Worm (Caenorhabditis elegans): Measurements from ENCODE around the gene R02D5.8.
A peak's percentile ranks its signal among the peaks of the same experiment; 100 is the strongest.

The R02D5.8 gene

DNA sequence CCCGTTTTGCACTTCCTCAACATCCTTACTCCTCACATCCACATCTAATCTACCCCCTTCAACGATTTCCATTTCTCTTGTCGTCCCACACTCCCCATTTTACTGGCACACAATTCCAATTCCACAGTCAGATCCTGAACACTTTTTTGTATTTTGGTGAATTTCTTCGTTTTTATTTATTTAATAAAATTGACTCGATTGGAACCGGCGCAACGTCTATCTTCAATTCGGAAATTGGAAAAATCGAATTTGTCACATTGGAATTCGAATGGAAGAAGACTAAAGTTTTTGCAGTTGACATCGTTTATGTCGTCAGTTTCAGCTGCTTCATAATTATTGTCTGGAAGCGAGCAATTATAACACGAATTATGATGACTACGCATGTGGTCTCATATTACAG lies 8.0 kb upstream of the R02D5.8 start:
- TF ChIP-seq aly-2 (tag; optimal IDR thresholded peaks at IDR 0.05) (no peak), unc-62 (GFP tag; optimal IDR thresholded peaks at IDR 0.05) (no peak), peb-1 (tag; optimal IDR thresholded peaks at IDR 0.05) (no peak), sem-4 (tag; optimal IDR thresholded peaks at IDR 0.05) (no peak), nhr-237 (tag; optimal IDR thresholded peaks at IDR 0.05) (no peak), alr-1 (tag; optimal IDR thresholded peaks at IDR 0.05) (no peak), nhr-77 (tag; optimal IDR thresholded peaks at IDR 0.05) (no peak), crh-2 (tag; optimal IDR thresholded peaks at IDR 0.05) (no peak), F13H6.1 (tag; optimal IDR thresholded peaks at IDR 0.05) (no peak), ztf-1 (GFP tag; conservative IDR thresholded peaks at IDR 0.05) (no peak), nhr-10 (tag; optimal IDR thresholded peaks at IDR 0.05) (no peak), unc-55 (GFP tag; optimal IDR thresholded peaks at IDR 0.05) (no peak), mbf-1 (tag; optimal IDR thresholded peaks at IDR 0.05) (no peak), ama-1 (optimal IDR thresholded peaks at IDR 0.05) (no peak), snpc-4 (tag; optimal IDR thresholded peaks at IDR 0.05) (no peak)

DNA sequence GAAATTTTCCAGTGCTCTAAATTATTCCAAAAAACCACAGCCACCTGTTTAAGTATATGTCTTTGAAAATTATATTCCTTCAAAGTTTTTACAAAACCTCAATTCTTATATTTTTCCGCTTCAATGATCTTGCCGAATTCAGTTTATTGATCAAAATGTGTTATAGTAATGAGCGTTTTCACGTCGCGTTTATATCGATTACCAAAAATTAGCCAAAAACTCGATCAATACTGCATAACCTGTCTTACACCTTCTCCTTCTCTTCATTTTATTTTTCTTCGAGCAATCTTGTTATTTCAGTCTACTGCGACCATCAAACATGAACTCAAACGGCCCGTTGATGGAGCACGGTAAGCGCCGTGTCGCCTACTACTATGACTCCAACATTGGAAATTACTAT lies 5.9 kb upstream of the R02D5.8 start, which contains the start of gene hda-1:
TSS of gene hda-1 (plus strand) at position 301 of the 400 bp plus-strand sequence.
- no peak for TF ChIP-seq alr-1 (tag; optimal IDR thresholded peaks at IDR 0.05)
- TF ChIP-seq crh-2 (tag; optimal IDR thresholded peaks at IDR 0.05) = no peak
- TF ChIP-seq sem-4 (tag; optimal IDR thresholded peaks at IDR 0.05) = no peak
- TF ChIP-seq C34F6.9 (tag; optimal IDR thresholded peaks at IDR 0.05) = no peak
- no peak for TF ChIP-seq gmeb-1 (tag; optimal IDR thresholded peaks at IDR 0.05)
- TF ChIP-seq dmd-4 (tag; optimal IDR thresholded peaks at IDR 0.05) = no peak
- no peak for TF ChIP-seq nhr-237 (tag; optimal IDR thresholded peaks at IDR 0.05)
- TF ChIP-seq unc-39 (tag; optimal IDR thresholded peaks at IDR 0.05) = no peak
- TF ChIP-seq F13H6.1 (tag; optimal IDR thresholded peaks at IDR 0.05) = no peak
- no peak for TF ChIP-seq ama-1 (optimal IDR thresholded peaks at IDR 0.05)
- no peak for TF ChIP-seq lsy-2 (tag; optimal IDR thresholded peaks at IDR 0.05)
- TF ChIP-seq zag-1 (tag; optimal IDR thresholded peaks at IDR 0.05) = no peak
- no peak for TF ChIP-seq mdl-1 (tag; optimal IDR thresholded peaks at IDR 0.05)
- no peak for TF ChIP-seq peb-1 (tag; optimal IDR thresholded peaks at IDR 0.05)

DNA sequence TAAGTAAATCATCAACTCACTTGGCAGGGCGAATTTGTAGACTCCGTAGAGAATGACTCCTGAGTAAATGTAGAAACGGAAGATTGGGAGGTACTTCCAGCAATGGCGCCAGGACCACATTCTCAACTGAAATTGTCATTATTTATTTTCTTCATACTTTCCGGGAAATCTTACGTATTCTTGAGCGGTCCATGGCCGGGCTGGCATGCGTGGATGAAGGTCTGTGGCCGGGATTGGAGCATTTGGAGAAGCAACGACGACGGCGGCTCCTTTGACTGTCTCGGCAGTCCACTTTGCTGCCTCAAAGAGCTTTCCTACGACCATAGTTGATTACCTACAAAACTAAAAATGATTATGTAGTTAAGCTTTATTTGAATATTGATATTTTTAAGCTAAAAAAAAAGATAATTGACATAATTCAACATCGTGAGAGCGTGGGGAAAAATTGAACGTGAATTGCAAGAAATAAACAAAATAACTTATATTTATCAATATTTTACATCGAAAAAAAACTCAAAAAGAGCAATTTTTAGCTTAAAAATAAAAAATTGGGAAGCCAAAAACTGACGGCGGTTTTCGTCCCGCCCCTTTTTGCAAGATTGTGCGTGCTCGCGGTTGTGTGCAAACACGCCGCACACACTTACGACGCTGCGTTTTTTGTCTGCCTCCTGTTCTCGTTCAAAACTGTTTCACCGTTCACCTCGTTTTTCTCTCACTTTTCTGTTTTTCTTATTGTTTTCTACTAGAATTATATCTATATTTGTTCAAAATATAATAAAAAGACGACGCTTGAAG lies 4.8 kb upstream of the R02D5.8 start, which contains the start of gene ril-1:
TSS of gene ril-1 (minus strand) at position 342 of the 795 bp plus-strand sequence.
- TF ChIP-seq alr-1 (tag; optimal IDR thresholded peaks at IDR 0.05) (no peak), elt-3 (tag; optimal IDR thresholded peaks at IDR 0.05) (no peak), unc-39 (tag; optimal IDR thresholded peaks at IDR 0.05) (no peak), ZK546.5 (tag; optimal IDR thresholded peaks at IDR 0.05) (no peak), ztf-1 (GFP tag; conservative IDR thresholded peaks at IDR 0.05) (no peak), nhr-129 (tag; optimal IDR thresholded peaks at IDR 0.05) (peak; percentile 34), egl-27 (tag; optimal IDR thresholded peaks at IDR 0.05) (no peak), ztf-4 (tag; optimal IDR thresholded peaks at IDR 0.05) (no peak), ceh-82 (tag; optimal IDR thresholded peaks at IDR 0.05) (no peak), C34F6.9 (tag; optimal IDR thresholded peaks at IDR 0.05) (peak; percentile 23), ama-1 (optimal IDR thresholded peaks at IDR 0.05) (no peak), nhr-6 (tag; optimal IDR thresholded peaks at IDR 0.05) (no peak), ztf-11 (tag; optimal IDR thresholded peaks at IDR 0.05) (no peak), nhr-25 (tag; optimal IDR thresholded peaks at IDR 0.05) (peak; percentile 56), fos-1 (tag; optimal IDR thresholded peaks at IDR 0.05) (peak; percentile 35), crh-2 (tag; optimal IDR thresholded peaks at IDR 0.05) (peak; percentile 27), sma-3 (GFP tag; optimal IDR thresholded peaks at IDR 0.05) (peak; percentile 47), unc-62 (GFP tag; optimal IDR thresholded peaks at IDR 0.05) (no peak), skn-1 (tag; optimal IDR thresholded peaks at IDR 0.05) (peak; percentile 60), ceh-16 (tag; optimal IDR thresholded peaks at IDR 0.05) (no peak), lsy-2 (tag; optimal IDR thresholded peaks at IDR 0.05) (peak in 1 of 2 experiments; percentile 52), nhr-12 (tag; optimal IDR thresholded peaks at IDR 0.05) (no peak), dmd-4 (tag; optimal IDR thresholded peaks at IDR 0.05) (no peak), lin-39 (tag; optimal IDR thresholded peaks at IDR 0.05) (no peak), gmeb-1 (tag; optimal IDR thresholded peaks at IDR 0.05) (peak; percentile 17), sma-9 (GFP tag; optimal IDR thresholded peaks at IDR 0.05) (no peak), sma-9 (tag; optimal IDR thresholded peaks at IDR 0.05) (no peak), nhr-11 (tag; optimal IDR thresholded peaks at IDR 0.05) (no peak), nhr-77 (tag; optimal IDR thresholded peaks at IDR 0.05) (no peak), unc-55 (GFP tag; optimal IDR thresholded peaks at IDR 0.05) (peak; percentile 74), elt-1 (tag; optimal IDR thresholded peaks at IDR 0.05) (no peak), nhr-10 (tag; optimal IDR thresholded peaks at IDR 0.05) (no peak), nhr-237 (tag; optimal IDR thresholded peaks at IDR 0.05) (no peak), snpc-4 (tag; optimal IDR thresholded peaks at IDR 0.05) (peak; percentile 16), mbf-1 (tag; optimal IDR thresholded peaks at IDR 0.05) (no peak), Y55F3AM.14 (GFP tag; optimal IDR thresholded peaks at IDR 0.05) (no peak), zag-1 (tag; optimal IDR thresholded peaks at IDR 0.05) (no peak), nhr-23 (tag; optimal IDR thresholded peaks at IDR 0.05) (no peak), nhr-21 (tag; optimal IDR thresholded peaks at IDR 0.05) (peak; percentile 10), peb-1 (tag; optimal IDR thresholded peaks at IDR 0.05) (no peak), R02D3.7 (tag; optimal IDR thresholded peaks at IDR 0.05) (no peak), F13H6.1 (tag; optimal IDR thresholded peaks at IDR 0.05) (peak; percentile 34), blmp-1 (tag; optimal IDR thresholded peaks at IDR 0.05; ENCODE audit: insufficient read depth) (no peak), aly-2 (tag; optimal IDR thresholded peaks at IDR 0.05) (no peak)
